Fruit fly (Drosophila melanogaster): ENCODE data around the gene PGS1.

Gene PGS1

DNA sequence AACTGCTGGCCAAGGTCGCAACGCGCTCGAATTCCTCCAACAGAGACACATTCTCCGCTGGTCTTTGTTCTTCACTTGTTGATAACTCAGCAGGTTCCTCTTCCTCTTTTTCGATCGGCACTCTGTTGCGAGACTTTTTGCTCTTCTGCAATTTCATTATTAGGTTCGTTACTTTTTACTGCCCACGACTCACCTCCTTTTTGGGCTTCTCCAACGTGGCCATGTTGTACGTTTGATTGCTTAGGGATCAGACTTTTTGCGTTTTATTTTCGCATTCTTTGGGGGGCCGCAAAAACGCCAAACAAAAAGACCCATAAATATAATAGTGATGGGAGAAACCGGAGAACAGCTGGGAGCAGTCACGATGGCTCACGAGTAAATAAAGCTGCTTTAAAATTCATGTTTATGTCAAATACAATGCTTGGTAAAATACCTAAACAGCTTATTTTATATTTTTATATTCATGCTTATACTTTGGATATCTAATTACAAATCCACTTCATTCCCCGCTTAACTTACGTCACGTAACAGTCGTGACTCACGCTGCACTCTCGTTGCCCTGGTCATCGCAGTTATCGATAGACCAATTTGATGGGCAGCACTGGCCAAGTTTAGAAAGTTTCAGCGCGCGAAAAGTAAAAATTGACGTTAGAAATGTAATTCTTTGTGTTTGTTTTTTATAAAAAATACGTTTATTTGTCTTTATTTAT, 12.9 kb upstream of the PGS1 start, which contains the start of gene Epg5:
Gene Epg5, minus strand, starts transcription at position 326 of the 710 bp plus-strand sequence.
- TF ChIP-seq dsf (GFP tag; optimal IDR thresholded peaks at IDR 0.05; ENCODE audit: borderline replicate concordance) = peak; percentile 50
- TF ChIP-seq dmrt93B (GFP tag; optimal IDR thresholded peaks at IDR 0.05) = no peak
- TF ChIP-seq h (GFP tag; optimal IDR thresholded peaks at IDR 0.05) = peak; percentile 84
- TF ChIP-seq OdsH (GFP tag; optimal IDR thresholded peaks at IDR 0.05) = peak; percentile 60
- no peak for TF ChIP-seq Jra (GFP tag; optimal IDR thresholded peaks at IDR 0.05)
- peak; percentile 56 for TF ChIP-seq GATAd (GFP tag; optimal IDR thresholded peaks at IDR 0.05)
- no peak for TF ChIP-seq Rel (GFP tag; optimal IDR thresholded peaks at IDR 0.05)
- TF ChIP-seq Rel (tag; optimal IDR thresholded peaks at IDR 0.05) = peak; percentile 83
- peak; percentile 81 for TF ChIP-seq HLH106 (tag; optimal IDR thresholded peaks at IDR 0.05)
- TF ChIP-seq ey (GFP tag; optimal IDR thresholded peaks at IDR 0.05) = no peak
- peak; percentile 57 for TF ChIP-seq CG9705 (GFP tag; optimal IDR thresholded peaks at IDR 0.05)
- peak; percentile 77 for TF ChIP-seq sv (GFP tag; optimal IDR thresholded peaks at IDR 0.05)
- TF ChIP-seq rgr (GFP tag; optimal IDR thresholded peaks at IDR 0.05) = no peak

- TF ChIP-seq ey (GFP tag; optimal IDR thresholded peaks at IDR 0.05) = no peak
- no peak for TF ChIP-seq br (GFP tag; optimal IDR thresholded peaks at IDR 0.05)
- TF ChIP-seq dl (GFP tag; optimal IDR thresholded peaks at IDR 0.05; ENCODE audit: insufficient read depth in 1 of 2, partially characterized antibody in 2 of 2) = no peak
- TF ChIP-seq dmrt93B (GFP tag; optimal IDR thresholded peaks at IDR 0.05) = no peak
- TF ChIP-seq sage (GFP tag; optimal IDR thresholded peaks at IDR 0.05) = no peak
Observed at dm6 chr3R:18749786-18750185, 3.9 kb upstream of the PGS1 start.

DNA sequence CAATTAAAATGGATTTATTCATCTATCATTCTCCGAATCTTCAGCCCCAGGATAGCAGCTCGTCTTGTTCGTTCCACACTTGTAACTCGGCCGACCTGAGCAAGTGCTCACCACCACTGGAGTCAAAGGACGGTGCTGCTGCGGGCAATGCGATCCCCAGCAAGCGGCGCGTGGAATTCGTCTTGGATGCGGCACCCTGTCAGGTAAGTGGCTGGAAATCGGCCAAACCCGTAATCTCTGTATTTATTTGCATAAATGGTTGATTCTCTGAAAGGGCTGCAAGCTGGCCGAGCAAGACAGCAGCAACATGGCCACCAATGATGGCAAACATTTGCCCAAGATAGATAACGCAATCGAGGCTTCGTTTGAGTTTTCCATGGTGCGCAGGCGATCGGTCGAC, 2.2 kb upstream of the PGS1 start:
- TF ChIP-seq sv (GFP tag; optimal IDR thresholded peaks at IDR 0.05) = no peak
- TF ChIP-seq Abd-B (GFP tag; optimal IDR thresholded peaks at IDR 0.05) = no peak
- no peak for TF ChIP-seq N (GFP tag; optimal IDR thresholded peaks at IDR 0.05)
- no peak for TF ChIP-seq CG32264 (GFP tag; optimal IDR thresholded peaks at IDR 0.05)
- TF ChIP-seq Vsx2 (GFP tag; optimal IDR thresholded peaks at IDR 0.05; ENCODE audit: partially characterized antibody) = no peak
- TF ChIP-seq usp (GFP tag; optimal IDR thresholded peaks at IDR 0.05) = no peak
- no peak for TF ChIP-seq Rel (GFP tag; optimal IDR thresholded peaks at IDR 0.05)
- no peak for TF ChIP-seq Rel (tag; optimal IDR thresholded peaks at IDR 0.05)
- no peak for TF ChIP-seq CG9705 (GFP tag; optimal IDR thresholded peaks at IDR 0.05)
- no peak for TF ChIP-seq woc (GFP tag; optimal IDR thresholded peaks at IDR 0.05)
- no peak for TF ChIP-seq GATAd (GFP tag; optimal IDR thresholded peaks at IDR 0.05)

DNA sequence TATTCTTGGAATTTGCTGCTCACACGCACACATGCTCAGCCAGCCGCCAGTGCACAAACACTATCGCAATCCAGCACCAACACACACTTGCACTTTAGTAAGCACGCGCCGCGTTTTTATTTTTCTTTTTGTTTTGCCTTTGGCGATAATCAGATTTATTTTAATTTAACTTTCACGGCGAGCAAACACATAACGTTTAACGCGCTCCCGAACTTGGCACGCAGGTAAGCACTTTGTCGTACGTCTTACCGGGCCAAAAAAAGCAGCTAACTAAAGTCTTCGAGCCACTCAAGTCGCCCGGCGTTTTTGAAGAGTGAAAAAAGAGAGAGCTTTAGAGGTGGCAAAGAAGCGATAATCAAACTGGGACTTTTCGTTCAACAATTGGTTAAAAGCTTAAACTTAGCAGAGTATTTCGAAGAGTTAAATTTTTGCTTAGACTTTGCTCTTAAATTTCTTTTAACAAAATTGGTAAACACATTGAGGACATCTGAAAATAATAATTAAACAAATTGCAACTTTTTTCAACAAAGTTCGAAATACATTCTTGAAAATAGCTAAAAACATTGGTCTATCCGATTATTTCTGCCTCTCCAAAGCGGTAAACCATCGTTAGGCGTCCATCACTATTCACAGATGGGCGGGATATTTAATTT, 2.4 kb downstream of the PGS1 start, which contains the start of gene Mekk1:
Gene Mekk1, minus strand, starts transcription at position 325 of the 653 bp plus-strand sequence.
- TF ChIP-seq ey (GFP tag; optimal IDR thresholded peaks at IDR 0.05) = peak; percentile 71
- TF ChIP-seq foxo (GFP tag; optimal IDR thresholded peaks at IDR 0.05) = peak in 1 of 2 experiments; percentile 71
- TF ChIP-seq fru (GFP tag; optimal IDR thresholded peaks at IDR 0.05) = peak; percentile 62
- TF ChIP-seq N (GFP tag; optimal IDR thresholded peaks at IDR 0.05) = no peak
- TF ChIP-seq rgr (GFP tag; optimal IDR thresholded peaks at IDR 0.05) = peak; percentile 60
- no peak for TF ChIP-seq Dfd (GFP tag; optimal IDR thresholded peaks at IDR 0.05)
- peak; percentile 43 for TF ChIP-seq psq (GFP tag; optimal IDR thresholded peaks at IDR 0.05)
- peak; percentile 14 for TF ChIP-seq dmrt93B (GFP tag; optimal IDR thresholded peaks at IDR 0.05)
- TF ChIP-seq Dif (GFP tag; optimal IDR thresholded peaks at IDR 0.05; ENCODE audit: partially characterized antibody) = peak; percentile 0
- TF ChIP-seq sage (GFP tag; optimal IDR thresholded peaks at IDR 0.05) = no peak
- peak; percentile 39 for TF ChIP-seq OdsH (GFP tag; optimal IDR thresholded peaks at IDR 0.05)
- TF ChIP-seq Rel (GFP tag; optimal IDR thresholded peaks at IDR 0.05) = no peak
- peak; percentile 59 for TF ChIP-seq Rel (tag; optimal IDR thresholded peaks at IDR 0.05)
- no peak for TF ChIP-seq sv (GFP tag; optimal IDR thresholded peaks at IDR 0.05)
- TF ChIP-seq GATAd (GFP tag; optimal IDR thresholded peaks at IDR 0.05) = peak; percentile 23
- TF ChIP-seq Hr83 (GFP tag; optimal IDR thresholded peaks at IDR 0.05; ENCODE audit: poor library complexity, severe bottlenecking) = no peak
- TF ChIP-seq dsf (GFP tag; optimal IDR thresholded peaks at IDR 0.05; ENCODE audit: borderline replicate concordance) = peak; percentile 32
- TF ChIP-seq CG9705 (GFP tag; optimal IDR thresholded peaks at IDR 0.05) = peak; percentile 51
- no peak for TF ChIP-seq CG32264 (GFP tag; optimal IDR thresholded peaks at IDR 0.05)
- TF ChIP-seq Mio (GFP tag; optimal IDR thresholded peaks at IDR 0.05) = no peak
- TF ChIP-seq HLH106 (tag; optimal IDR thresholded peaks at IDR 0.05) = peak; percentile 75
- peak; percentile 73 for TF ChIP-seq h (GFP tag; optimal IDR thresholded peaks at IDR 0.05)
- TF ChIP-seq Vsx2 (GFP tag; optimal IDR thresholded peaks at IDR 0.05; ENCODE audit: partially characterized antibody) = peak; percentile 85
- peak; percentile 57 for TF ChIP-seq jim (GFP tag; optimal IDR thresholded peaks at IDR 0.05)
- peak; percentile 65 for TF ChIP-seq Sp1 (GFP tag; optimal IDR thresholded peaks at IDR 0.05)
- TF ChIP-seq Myc (optimal IDR thresholded peaks at IDR 0.05) = peak; percentile 83
- peak; percentile 90 for TF ChIP-seq woc (GFP tag; optimal IDR thresholded peaks at IDR 0.05)
- TF ChIP-seq CrebA (GFP tag; optimal IDR thresholded peaks at IDR 0.05; ENCODE audit: borderline replicate concordance) = no peak
- TF ChIP-seq Jra (GFP tag; optimal IDR thresholded peaks at IDR 0.05) = peak; percentile 61
- peak; percentile 52 for TF ChIP-seq br (GFP tag; optimal IDR thresholded peaks at IDR 0.05)

Data from whole organism, wandering third instar larva.